Worm (Caenorhabditis elegans): ENCODE measurements around the gene R07B7.9.

Gene R07B7.9

ce11 chrV:12036129-12036528 is 44.0 kb downstream of the R07B7.9 start:
- TF ChIP-seq nhr-11 (tag; optimal IDR thresholded peaks at IDR 0.05) (no peak), nhr-76 (tag; optimal IDR thresholded peaks at IDR 0.05) (no peak), nhr-12 (tag; optimal IDR thresholded peaks at IDR 0.05) (no peak), nhr-28 (tag; optimal IDR thresholded peaks at IDR 0.05) (no peak), nhr-237 (tag; optimal IDR thresholded peaks at IDR 0.05) (no peak)

ce11 chrV:12033841-12034240 is 46.3 kb downstream of the R07B7.9 start:
- TF ChIP-seq nhr-67 (tag; optimal IDR thresholded peaks at IDR 0.05): no peak
- no peak for TF ChIP-seq nhr-76 (tag; optimal IDR thresholded peaks at IDR 0.05)
- TF ChIP-seq sea-2 (GFP tag; optimal IDR thresholded peaks at IDR 0.05): no peak
- no peak for TF ChIP-seq eor-1 (tag; optimal IDR thresholded peaks at IDR 0.05)
- TF ChIP-seq aly-2 (tag; optimal IDR thresholded peaks at IDR 0.05): no peak
- TF ChIP-seq ceh-16 (tag; optimal IDR thresholded peaks at IDR 0.05): no peak
- no peak for TF ChIP-seq zag-1 (tag; optimal IDR thresholded peaks at IDR 0.05)
- no peak for TF ChIP-seq egl-27 (tag; optimal IDR thresholded peaks at IDR 0.05)
- TF ChIP-seq nhr-23 (tag; optimal IDR thresholded peaks at IDR 0.05): no peak
- no peak for TF ChIP-seq nhr-11 (tag; optimal IDR thresholded peaks at IDR 0.05)
- TF ChIP-seq unc-62 (GFP tag; optimal IDR thresholded peaks at IDR 0.05): no peak
- no peak for TF ChIP-seq ama-1 (optimal IDR thresholded peaks at IDR 0.05)

DNA sequence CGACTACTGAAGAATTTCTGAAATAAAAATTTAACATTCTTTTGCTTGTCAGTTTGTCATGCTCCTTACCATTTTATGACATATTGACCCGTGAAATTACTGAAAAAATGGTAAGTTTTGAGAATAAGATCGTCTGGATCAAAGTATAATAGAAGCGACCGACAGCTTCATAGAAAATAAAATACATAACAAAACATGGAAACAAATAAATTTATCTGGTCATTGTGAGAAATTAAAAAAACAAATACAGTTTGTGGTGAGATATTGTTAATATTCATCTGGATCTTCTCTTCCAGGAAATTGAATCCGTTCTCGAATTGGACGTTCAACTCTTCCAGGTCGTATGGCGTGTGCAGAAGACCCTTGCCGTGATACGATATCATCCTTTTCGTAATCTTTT is 48.1 kb downstream of the R07B7.9 start, which contains the start of gene pkc-1:
pkc-1 (minus strand) TSS at position 101 of the 400 bp plus-strand sequence.
- TF ChIP-seq egl-27 (tag; optimal IDR thresholded peaks at IDR 0.05) (no peak), jun-1 (tag; optimal IDR thresholded peaks at IDR 0.05) (no peak), nhr-76 (tag; optimal IDR thresholded peaks at IDR 0.05) (no peak), hmg-11 (tag; optimal IDR thresholded peaks at IDR 0.05) (no peak), eor-1 (tag; optimal IDR thresholded peaks at IDR 0.05) (no peak), nhr-77 (tag; optimal IDR thresholded peaks at IDR 0.05) (no peak), lin-39 (tag; optimal IDR thresholded peaks at IDR 0.05) (no peak), fos-1 (tag; optimal IDR thresholded peaks at IDR 0.05) (no peak), elt-3 (tag; optimal IDR thresholded peaks at IDR 0.05) (no peak), ceh-82 (tag; optimal IDR thresholded peaks at IDR 0.05) (no peak), ztf-4 (tag; optimal IDR thresholded peaks at IDR 0.05) (no peak), egl-5 (tag; optimal IDR thresholded peaks at IDR 0.05) (no peak), ZK546.5 (tag; optimal IDR thresholded peaks at IDR 0.05) (no peak), lin-15B (tag; optimal IDR thresholded peaks at IDR 0.05) (no peak), elt-2 (tag; optimal IDR thresholded peaks at IDR 0.05) (no peak), elt-1 (tag; optimal IDR thresholded peaks at IDR 0.05) (no peak), R02D3.7 (tag; optimal IDR thresholded peaks at IDR 0.05) (no peak)

- TF ChIP-seq ceh-16 (tag; optimal IDR thresholded peaks at IDR 0.05): no peak
- no peak for TF ChIP-seq elt-3 (tag; optimal IDR thresholded peaks at IDR 0.05)
- no peak for TF ChIP-seq zag-1 (tag; optimal IDR thresholded peaks at IDR 0.05)
- no peak for TF ChIP-seq ceh-28 (tag; optimal IDR thresholded peaks at IDR 0.05)
- TF ChIP-seq lsy-12 (tag; optimal IDR thresholded peaks at IDR 0.05): no peak
- no peak for TF ChIP-seq lin-39 (tag; optimal IDR thresholded peaks at IDR 0.05)
- no peak for TF ChIP-seq fkh-10 (GFP tag; optimal IDR thresholded peaks at IDR 0.05)
- TF ChIP-seq unc-62 (GFP tag; optimal IDR thresholded peaks at IDR 0.05): no peak
- no peak for TF ChIP-seq ama-1 (optimal IDR thresholded peaks at IDR 0.05)
- no peak for TF ChIP-seq pqm-1 (tag; optimal IDR thresholded peaks at IDR 0.05)
- TF ChIP-seq ceh-82 (tag; optimal IDR thresholded peaks at IDR 0.05): no peak
- TF ChIP-seq nfya-1 (tag; optimal IDR thresholded peaks at IDR 0.05; ENCODE audit: insufficient read depth): no peak
These were observed 52.0 kb downstream of the R07B7.9 start for ce11 chrV:12028151-12028550.
